Fruit fly (Drosophila melanogaster): Measurements from ENCODE around the gene snRNP-U1-C.

Gene snRNP-U1-C

DNA sequence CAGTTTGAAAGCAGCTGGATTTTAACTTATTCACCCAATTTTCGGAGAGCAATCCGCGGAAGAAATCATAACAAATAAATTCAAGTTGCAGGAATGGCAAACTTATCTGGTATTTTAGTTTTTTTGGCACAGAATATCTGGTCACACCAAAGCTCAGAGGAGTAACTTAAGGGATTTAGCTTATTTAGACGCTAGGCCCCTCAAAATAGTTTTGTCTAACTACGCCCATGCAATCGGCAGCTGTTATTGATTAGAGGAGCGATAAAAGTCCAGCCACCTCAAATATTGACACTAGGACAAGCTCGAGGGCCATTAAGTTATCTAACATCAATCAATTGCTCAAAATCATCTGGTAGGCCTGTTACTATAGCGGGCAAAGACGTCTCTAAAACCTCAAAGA lies 45.3 kb upstream of the snRNP-U1-C start, which contains the start of the genes GatA and P5cr (continued):
- peak; percentile 17 for TF ChIP-seq CG2116 (GFP tag; optimal IDR thresholded peaks at IDR 0.05)
- peak; percentile 97 for TF ChIP-seq lilli (GFP tag; optimal IDR thresholded peaks at IDR 0.05)
- peak; percentile 91 for TF ChIP-seq tx (GFP tag; optimal IDR thresholded peaks at IDR 0.05)
- no peak for TF ChIP-seq inv (GFP tag; IDR thresholded peaks at IDR 0.05; ENCODE audit: partially characterized antibody)
- peak; percentile 39 for TF ChIP-seq CG10267 (tag; optimal IDR thresholded peaks at IDR 0.05)
- no peak for TF ChIP-seq Sox100B (GFP tag; optimal IDR thresholded peaks at IDR 0.05)
- no peak for TF ChIP-seq hb (GFP tag; IDR thresholded peaks at IDR 0.05; ENCODE audit: partially characterized antibody)
- no peak for TF ChIP-seq Scr (GFP tag; IDR thresholded peaks at IDR 0.05; ENCODE audit: partially characterized antibody)
- peak; percentile 76 for TF ChIP-seq CG6813 (GFP tag; optimal IDR thresholded peaks at IDR 0.05)
- no peak for TF ChIP-seq Doc2 (GFP tag; IDR thresholded peaks at IDR 0.05)
- TF ChIP-seq NFAT (GFP tag; IDR thresholded peaks at IDR 0.05) = peak; percentile 97
- TF ChIP-seq NC2α (GFP tag; optimal IDR thresholded peaks at IDR 0.05) = no peak
- peak; percentile 76 for TF ChIP-seq CG17328 (GFP tag; IDR thresholded peaks at IDR 0.05)
- peak; percentile 41; the same call in 1 of the 2 replicates for TF ChIP-seq CG31441 (GFP tag; IDR thresholded peaks at IDR 0.05)
- TF ChIP-seq CG3995 (GFP tag; optimal IDR thresholded peaks at IDR 0.05) = peak; percentile 41
- TF ChIP-seq pb (GFP tag; optimal IDR thresholded peaks at IDR 0.05) = peak; percentile 64
- no peak for TF ChIP-seq Dip2 (GFP tag; IDR thresholded peaks at IDR 0.05)
- TF ChIP-seq mam (GFP tag; optimal IDR thresholded peaks at IDR 0.05) = peak; percentile 94
- peak; percentile 48; the same call in 1 of the 3 replicates for TF ChIP-seq B-H1 (GFP tag; IDR thresholded peaks at IDR 0.05)
- TF ChIP-seq so (GFP tag; IDR thresholded peaks at IDR 0.05) = no peak
- no peak for TF ChIP-seq CG15073 (GFP tag; optimal IDR thresholded peaks at IDR 0.05)
- TF ChIP-seq jigr1 (GFP tag; IDR thresholded peaks at IDR 0.05) = no peak
- TF ChIP-seq bab2 (GFP tag; optimal IDR thresholded peaks at IDR 0.05) = peak; percentile 86
- TF ChIP-seq btn (GFP tag; optimal IDR thresholded peaks at IDR 0.05) = no peak
- TF ChIP-seq p53 (GFP tag; optimal IDR thresholded peaks at IDR 0.05) = peak; percentile 72
- TF ChIP-seq CG3281 (GFP tag; optimal IDR thresholded peaks at IDR 0.05) = peak; percentile 77
- TF ChIP-seq Spps (tag; optimal IDR thresholded peaks at IDR 0.05) = no peak
- TF ChIP-seq grn (GFP tag; optimal IDR thresholded peaks at IDR 0.05) = peak; percentile 74
- TF ChIP-seq mirr (GFP tag; optimal IDR thresholded peaks at IDR 0.05) = peak; percentile 87
- no peak for TF ChIP-seq sqz (GFP tag; optimal IDR thresholded peaks at IDR 0.05)
- TF ChIP-seq HmgD (GFP tag; optimal IDR thresholded peaks at IDR 0.05) = peak; percentile 48
- peak; percentile 34 for TF ChIP-seq Ravus (GFP tag; IDR thresholded peaks at IDR 0.05)
- peak; percentile 38; the same call in 1 of the 2 replicates for TF ChIP-seq chm (GFP tag; IDR thresholded peaks at IDR 0.05)
- TF ChIP-seq CG8281 (tag; optimal IDR thresholded peaks at IDR 0.05) = peak; percentile 61
- no peak for TF ChIP-seq mld (GFP tag; IDR thresholded peaks at IDR 0.05; ENCODE audit: partially characterized antibody)
- TF ChIP-seq crp (GFP tag; optimal IDR thresholded peaks at IDR 0.05) = peak in 1 of 2 experiments; percentile 78
- peak; percentile 70 for TF ChIP-seq CG18011 (GFP tag; optimal IDR thresholded peaks at IDR 0.05)
- peak; percentile 58 for TF ChIP-seq klu (GFP tag; IDR thresholded peaks at IDR 0.05)
- TF ChIP-seq zfh1 (GFP tag; IDR thresholded peaks at IDR 0.05) = peak; percentile 69
- no peak for TF ChIP-seq hkb (optimal IDR thresholded peaks at IDR 0.05)
- peak; percentile 69 for TF ChIP-seq hkb (GFP tag; IDR thresholded peaks at IDR 0.05)
- peak; percentile 46 for TF ChIP-seq CG15601 (tag; optimal IDR thresholded peaks at IDR 0.05)
- no peak for TF ChIP-seq bbx (GFP tag; IDR thresholded peaks at IDR 0.05; ENCODE audit: partially characterized antibody)
- TF ChIP-seq cas (GFP tag; IDR thresholded peaks at IDR 0.05) = peak; percentile 67; the same call in 1 of the 2 replicates
- peak; percentile 73 for TF ChIP-seq gfzf (GFP tag; optimal IDR thresholded peaks at IDR 0.05)
- peak; percentile 65 to 83 for TF ChIP-seq Hr51 (GFP tag; optimal IDR thresholded peaks at IDR 0.05)
- peak; percentile 78 for TF ChIP-seq Mad (GFP tag; optimal IDR thresholded peaks at IDR 0.05)
- peak; percentile 23 for TF ChIP-seq Nf-YC (tag; optimal IDR thresholded peaks at IDR 0.05)
- TF ChIP-seq zen2 (GFP tag; IDR thresholded peaks at IDR 0.05; ENCODE audit: partially characterized antibody) = no peak
- peak; percentile 42 for TF ChIP-seq phol (tag; optimal IDR thresholded peaks at IDR 0.05)
- TF ChIP-seq CG9932 (GFP tag; IDR thresholded peaks at IDR 0.05) = peak; percentile 96

Measured in whole organism, embryonic.